Worm (Caenorhabditis elegans): Measurements from ENCODE around the gene C46C11.3.

- TF ChIP-seq T22C8.4 (GFP tag; IDR thresholded peaks at IDR 0.05) (no peak), ref-1 (GFP tag; conservative IDR thresholded peaks at IDR 0.05) (no peak), cog-1 (tag; optimal IDR thresholded peaks at IDR 0.05) (no peak), ztf-29 (GFP tag; IDR thresholded peaks at IDR 0.05) (no peak), ztf-23 (GFP tag; IDR thresholded peaks at IDR 0.05) (no peak), flt-1 (GFP tag; IDR thresholded peaks at IDR 0.05) (no peak)
Observed at ce11 chrX:4649097-4649496, 27.0 kb downstream of the C46C11.3 start, which contains the start of gene ent-5.
